Fruit fly (Drosophila melanogaster) whole organism, embryonic: ENCODE results near the gene CG7841.

Experiments used
- Bteb2 ChIP-seq: fragments of 200-800 bp; sonication (Bioruptor generic); optimal IDR thresholded peaks from 2 replicates; lab custom pipeline; 2016; ENCODE audit warnings: missing biosample characterization, missing genetic modification characterization
- CG10462 ChIP-seq: fragments of 200-800 bp; sonication (Bioruptor generic); optimal IDR thresholded peaks from 2 replicates; lab custom pipeline; 2016; ENCODE audit warnings: missing biosample characterization, missing genetic modification characterization
- CG10979 ChIP-seq: fragments of 200-800 bp; sonication (Bioruptor generic); optimal IDR thresholded peaks from 2 replicates; lab custom pipeline; 2018; ENCODE audit warnings: missing biosample characterization, mild to moderate bottlenecking, missing genetic modification characterization, moderate library complexity
- CG13894 ChIP-seq: fragments of 200-800 bp; sonication (Bioruptor generic); optimal IDR thresholded peaks from 3 replicates; lab custom pipeline; 2018; ENCODE audit warnings: missing biosample characterization, mild to moderate bottlenecking, missing genetic modification characterization, moderate library complexity
- CG3065 ChIP-seq: fragments of 200-800 bp; sonication (Bioruptor generic); optimal IDR thresholded peaks from 2 replicates; lab custom pipeline; 2016; ENCODE audit warnings: missing biosample characterization, missing genetic modification characterization
- CG8765 ChIP-seq: fragments of 200-800 bp; sonication (Bioruptor generic); IDR thresholded peaks from 2 replicates; pipeline ENCODE4 v1.3.6; 2022; ENCODE audit warnings: missing biosample characterization, missing genetic modification characterization
- Ets65A ChIP-seq: fragments of 200-800 bp; sonication (Bioruptor generic); peaks from one replicate; lab custom pipeline; 2016; ENCODE audit warnings: missing biosample characterization, missing genetic modification characterization
- dpn ChIP-seq, 2 experiments: fragments of 200-800 bp; sonication (Bioruptor generic); optimal IDR thresholded peaks; 3 replicates each; lab custom pipeline; 2016; ENCODE audit warnings: missing biosample characterization in 2 of 2, missing genetic modification characterization in 2 of 2
- sr ChIP-seq: fragments of 200-800 bp; sonication (Bioruptor generic); IDR thresholded peaks from 3 replicates; pipeline ENCODE4 v1.3.6; 2022; ENCODE audit warnings: missing biosample characterization, missing genetic modification characterization

- no peak for TF ChIP-seq CG3065
- TF ChIP-seq dpn (GFP tag; optimal IDR thresholded peaks at IDR 0.05; lab: Kevin White, UChicago): no peak
- TF ChIP-seq CG8765 (GFP tag; lab: Robert Waterston, UW): no peak
- no peak for TF ChIP-seq Ets65A (GFP tag; lab: Kevin White, UChicago)
- no peak for TF ChIP-seq sr (GFP tag; lab: Robert Waterston, UW)
- no peak for TF ChIP-seq CG10462 (GFP tag; lab: Kevin White, UChicago)
- TF ChIP-seq CG13894: no peak
- no peak for TF ChIP-seq CG10979
- TF ChIP-seq Bteb2 (GFP tag; lab: Kevin White, UChicago): no peak
These were observed 21.1 kb upstream of the CG7841 start, which contains the start of gene obst-H for dm6 chr3L:15529143-15529542.
